Worm (Caenorhabditis elegans) whole organism, L1 larva: Measurements from ENCODE around the gene mob-1.

Source experiments
- C04F5.9 ChIP-seq: sonication (generic microtip); optimal IDR thresholded peaks from 2 replicates; lab custom pipeline; 2016; ENCODE audit warnings: missing genetic modification characterization, missing compliant biosample characterization
- C16A3.4 ChIP-seq: fragments of 150-350 bp; optimal IDR thresholded peaks from 2 replicates; lab custom pipeline; 2014; ENCODE audit warnings: missing biosample characterization, missing genetic modification characterization
- Y116A8C.19 ChIP-seq: sonication (generic microtip); optimal IDR thresholded peaks from 2 replicates; lab custom pipeline; 2016; ENCODE audit warnings: missing compliant biosample characterization, missing genetic modification characterization, borderline replicate concordance
- alr-1 ChIP-seq: fragments of 200-800 bp; sonication (Bioruptor generic); optimal IDR thresholded peaks from 2 replicates; lab custom pipeline; 2018; ENCODE audit warnings: borderline replicate concordance, mild to moderate bottlenecking, missing genetic modification characterization, missing compliant biosample characterization
- blmp-1 ChIP-seq: fragments of 150-350 bp; optimal IDR thresholded peaks from 2 replicates; lab custom pipeline; 2014; ENCODE audit warnings: missing biosample characterization, missing genetic modification characterization
- ceh-88 ChIP-seq: fragments of 200-800 bp; sonication (Bioruptor generic); IDR thresholded peaks from 2 replicates; pipeline ENCODE4 v1.3.6; 2022; ENCODE audit warnings: missing genetic modification characterization, missing compliant biosample characterization
- ceh-90 ChIP-seq: sonication (generic microtip); optimal IDR thresholded peaks from 2 replicates; lab custom pipeline; 2016; ENCODE audit warnings: missing genetic modification characterization, missing compliant biosample characterization
- dsc-1 ChIP-seq: sonication (generic microtip); optimal IDR thresholded peaks from 2 replicates; lab custom pipeline; 2016; ENCODE audit warnings: mild to moderate bottlenecking, missing genetic modification characterization, missing compliant biosample characterization
- egl-13 ChIP-seq: sonication (generic microtip); optimal IDR thresholded peaks from 2 replicates; lab custom pipeline; 2016; ENCODE audit warnings: missing genotype, missing genetic modification reagents, missing genetic modification characterization, missing compliant biosample characterization
- egl-27 ChIP-seq, 2 experiments: fragments of 150-350 bp in 1 of 2; sonication (generic microtip); optimal IDR thresholded peaks; 3 replicates each; lab custom pipeline; 2017 to 2018; ENCODE audit warnings: missing biosample characterization in 2 of 2, missing genetic modification characterization in 2 of 2, missing genetic modification reagents in 2 of 2
- elt-2 ChIP-seq: sonication (generic microtip); optimal IDR thresholded peaks from 2 replicates; lab custom pipeline; 2016; ENCODE audit warnings: missing genetic modification characterization, mild to moderate bottlenecking, inconsistent platforms, missing compliant biosample characterization, missing genetic modification reagents
- elt-3 ChIP-seq, 6 experiments: fragments of 150-350 bp in 1 of 6; sonication (generic microtip); optimal IDR thresholded peaks; 2 replicates each; lab custom pipeline; 2017 to 2018; ENCODE audit warnings: missing biosample characterization in 6 of 6, missing genetic modification characterization in 6 of 6, inconsistent platforms in 1 of 6
- fkh-8 ChIP-seq: sonication (generic microtip); optimal IDR thresholded peaks from 2 replicates; lab custom pipeline; 2016; ENCODE audit warnings: mild to moderate bottlenecking, missing genetic modification characterization, missing compliant biosample characterization
- hlh-4 ChIP-seq: sonication (generic microtip); optimal IDR thresholded peaks from 2 replicates; lab custom pipeline; 2016; ENCODE audit warnings: mild to moderate bottlenecking, missing genetic modification characterization, missing compliant biosample characterization
- hpl-2 ChIP-seq: fragments of 150-350 bp; optimal IDR thresholded peaks from 2 replicates; lab custom pipeline; 2014; ENCODE audit warnings: missing biosample characterization, missing genetic modification reagents, missing genetic modification characterization
- isw-1 ChIP-seq: fragments of 200-800 bp; sonication (Bioruptor generic); IDR thresholded peaks from 2 replicates; pipeline ENCODE4 v1.3.6; 2022; ENCODE audit warnings: missing genetic modification characterization, missing compliant biosample characterization
- lin-14 ChIP-seq: fragments of 200-800 bp; sonication (Bioruptor generic); optimal IDR thresholded peaks from 2 replicates; lab custom pipeline; 2018; ENCODE audit warnings: mild to moderate bottlenecking, missing genetic modification characterization, moderate library complexity, missing compliant biosample characterization
- lin-15B ChIP-seq: fragments of 150-350 bp; sonication (generic microtip); optimal IDR thresholded peaks from 3 replicates; lab custom pipeline; 2014; ENCODE audit warnings: missing biosample characterization, missing genetic modification characterization
- lin-35 ChIP-seq, 2 experiments: fragments of 150-350 bp; optimal IDR thresholded peaks; 2 replicates each; lab custom pipeline; 2014; ENCODE audit warnings: missing biosample characterization in 2 of 2, missing genetic modification characterization in 2 of 2, missing genetic modification reagents in 2 of 2
- lin-39 ChIP-seq: fragments of 150-350 bp; optimal IDR thresholded peaks from 2 replicates; lab custom pipeline; 2014; ENCODE audit warnings: missing biosample characterization, missing genetic modification reagents, missing genetic modification characterization
- mep-1 ChIP-seq: fragments of 150-350 bp; optimal IDR thresholded peaks from 2 replicates; lab custom pipeline; 2014; ENCODE audit warnings: missing biosample characterization, missing genetic modification characterization
- nhr-11 ChIP-seq: fragments of 150-350 bp; optimal IDR thresholded peaks from 2 replicates; lab custom pipeline; 2014; ENCODE audit warnings: missing biosample characterization, missing genetic modification characterization
- nhr-19 ChIP-seq: fragments of 200-800 bp; sonication (Bioruptor generic); conservative IDR thresholded peaks from 2 replicates; pipeline ENCODE4 v1.3.6; 2022; ENCODE audit warnings: missing genetic modification characterization, missing compliant biosample characterization
- nhr-20 ChIP-seq: sonication (generic microtip); optimal IDR thresholded peaks from 2 replicates; lab custom pipeline; 2016; ENCODE audit warnings: mild to moderate bottlenecking, missing genetic modification characterization, missing compliant biosample characterization
- nhr-28 ChIP-seq: fragments of 150-350 bp; optimal IDR thresholded peaks from 2 replicates; lab custom pipeline; 2014; ENCODE audit warnings: missing biosample characterization, missing genetic modification characterization
- nhr-47 ChIP-seq: sonication (generic microtip); optimal IDR thresholded peaks from 2 replicates; lab custom pipeline; 2016; ENCODE audit warnings: mild to moderate bottlenecking, missing genetic modification characterization, moderate library complexity, missing compliant biosample characterization
- nhr-71 ChIP-seq: sonication (generic microtip); optimal IDR thresholded peaks from 2 replicates; lab custom pipeline; 2016; ENCODE audit warnings: mild to moderate bottlenecking, missing genetic modification characterization, moderate library complexity, missing compliant biosample characterization
- nhr-76 ChIP-seq: sonication (generic microtip); optimal IDR thresholded peaks from 2 replicates; lab custom pipeline; 2017; ENCODE audit warnings: missing biosample characterization, missing genetic modification characterization
- nhr-77 ChIP-seq: fragments of 150-350 bp; optimal IDR thresholded peaks from 2 replicates; lab custom pipeline; 2014; ENCODE audit warnings: missing biosample characterization, missing genetic modification characterization
- nhr-85 ChIP-seq: sonication (generic microtip); peaks from one replicate; lab custom pipeline; 2016; ENCODE audit warnings: missing genetic modification characterization, inconsistent platforms, missing compliant biosample characterization
- pag-3 ChIP-seq: sonication (generic microtip); optimal IDR thresholded peaks from 2 replicates; lab custom pipeline; 2017; ENCODE audit warnings: missing genetic modification characterization, mild to moderate bottlenecking, missing compliant biosample characterization, antibody characterized with exemption, borderline replicate concordance; ENCODE audit not compliant: insufficient read depth
- pax-3 ChIP-seq: fragments of 200-800 bp; sonication (Bioruptor generic); optimal IDR thresholded peaks from 2 replicates; lab custom pipeline; 2018; ENCODE audit warnings: mild to moderate bottlenecking, missing genetic modification characterization, moderate library complexity, missing compliant biosample characterization
- rnt-1 ChIP-seq: sonication (generic microtip); optimal IDR thresholded peaks from 2 replicates; lab custom pipeline; 2016; ENCODE audit warnings: mild to moderate bottlenecking, missing genetic modification characterization, moderate library complexity, missing compliant biosample characterization
- skn-1 ChIP-seq: fragments of 150-350 bp; optimal IDR thresholded peaks from 2 replicates; lab custom pipeline; 2014; ENCODE audit warnings: missing biosample characterization, missing genetic modification characterization
- sox-4 ChIP-seq: sonication (generic microtip); optimal IDR thresholded peaks from 2 replicates; lab custom pipeline; 2016; ENCODE audit warnings: missing genetic modification characterization, missing compliant biosample characterization
- swsn-7 ChIP-seq: sonication (generic microtip); optimal IDR thresholded peaks from 2 replicates; lab custom pipeline; 2016; ENCODE audit warnings: missing genetic modification characterization, missing compliant biosample characterization
- tlp-1 ChIP-seq: fragments of 150-350 bp; optimal IDR thresholded peaks from 2 replicates; lab custom pipeline; 2014; ENCODE audit warnings: missing biosample characterization, missing genetic modification characterization
- unc-98 ChIP-seq: fragments of 200-800 bp; sonication (Bioruptor generic); IDR thresholded peaks from 2 replicates; pipeline ENCODE4 v1.3.6; 2022; ENCODE audit warnings: missing genetic modification characterization, missing compliant biosample characterization
- vab-15 ChIP-seq: sonication (generic microtip); optimal IDR thresholded peaks from 2 replicates; lab custom pipeline; 2017; ENCODE audit warnings: missing genotype, mild to moderate bottlenecking, missing genetic modification characterization, missing compliant biosample characterization
- ztf-11 ChIP-seq, 2 experiments: sonication (generic microtip); optimal IDR thresholded peaks; 2 replicates each; lab custom pipeline; 2016 to 2017; ENCODE audit warnings: missing genetic modification characterization in 2 of 2, missing biosample characterization in 1 of 2, missing compliant biosample characterization in 1 of 2

The mob-1 gene

DNA sequence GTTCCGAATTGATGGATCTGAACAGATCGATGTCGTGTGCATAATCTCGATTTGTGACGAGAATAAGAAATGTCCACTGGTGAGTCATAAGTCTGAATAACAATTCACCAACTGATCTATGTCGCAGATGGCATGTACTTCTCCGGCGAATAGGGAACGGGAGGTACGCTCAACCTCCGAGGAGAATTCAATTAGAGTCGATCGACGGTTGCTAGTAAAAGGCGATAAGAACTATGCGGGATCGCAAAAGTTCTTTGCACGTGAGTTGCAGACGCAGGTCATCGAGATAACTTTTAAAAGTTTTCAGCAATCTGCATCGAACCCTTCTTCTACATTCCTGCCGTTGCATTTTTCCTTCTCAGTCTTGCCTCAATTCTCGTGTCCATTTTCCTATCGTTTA, 22.2 kb downstream of the mob-1 start:
- no peak for TF ChIP-seq nhr-76 (tag; lab: Kevin White, UChicago)
- no peak for TF ChIP-seq C04F5.9 (tag; lab: Kevin White, UChicago)
- no peak for TF ChIP-seq egl-27 (tag; optimal IDR thresholded peaks at IDR 0.05; lab: Kevin White, UChicago)
- TF ChIP-seq elt-3 (tag; optimal IDR thresholded peaks at IDR 0.05; lab: Kevin White, UChicago), result no peak
- TF ChIP-seq nhr-77 (tag; lab: Kevin White, UChicago), result no peak
- TF ChIP-seq skn-1, result no peak
- TF ChIP-seq nhr-11 (tag; lab: Kevin White, UChicago), result no peak
- TF ChIP-seq nhr-28 (tag; lab: Kevin White, UChicago), result no peak
- TF ChIP-seq C16A3.4 (tag; lab: Kevin White, UChicago), result no peak
- TF ChIP-seq dsc-1, result no peak
- TF ChIP-seq nhr-19 (GFP tag; lab: Robert Waterston, UW), result no peak
- TF ChIP-seq nhr-47 (tag; lab: Kevin White, UChicago), result no peak
- TF ChIP-seq hlh-4, result no peak
- TF ChIP-seq tlp-1 (tag; lab: Kevin White, UChicago), result no peak
- TF ChIP-seq alr-1 (tag; lab: Kevin White, UChicago), result no peak
- no peak for TF ChIP-seq vab-15
- TF ChIP-seq pag-3 (tag; lab: Kevin White, UChicago), result no peak
- no peak for TF ChIP-seq lin-35 (GFP tag; optimal IDR thresholded peaks at IDR 0.05; lab: Kevin White, UChicago)
- TF ChIP-seq, all 84 proteins: peak for 0

DNA sequence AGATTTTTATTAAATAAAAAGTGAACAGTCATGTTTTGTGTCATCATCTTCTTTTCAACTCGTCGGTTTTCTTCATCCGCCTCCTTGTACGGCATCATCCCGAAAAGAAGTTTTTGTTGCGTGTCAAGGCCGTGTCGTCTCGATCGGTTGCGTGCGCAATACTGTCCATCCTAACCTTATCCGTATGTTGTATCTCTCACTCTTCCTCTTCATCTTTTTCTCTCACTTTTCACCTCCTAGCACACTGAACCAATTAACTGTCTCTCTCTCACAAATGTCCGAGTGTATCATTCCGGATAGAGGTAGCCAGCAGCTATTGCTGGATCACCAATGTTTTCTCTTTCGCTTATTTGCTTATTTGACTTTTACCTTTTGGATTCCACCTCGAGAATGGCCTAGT, 23.1 kb downstream of the mob-1 start:
- TF ChIP-seq ceh-90 (tag; lab: Kevin White, UChicago) (no peak), rnt-1 (no peak), tlp-1 (tag; lab: Kevin White, UChicago) (no peak), egl-13 (tag; lab: Kevin White, UChicago) (no peak), blmp-1 (peak; percentile 97), hpl-2 (GFP tag; lab: Kevin White, UChicago) (no peak), lin-39 (tag; lab: Kevin White, UChicago) (no peak), sox-4 (tag; lab: Kevin White, UChicago) (no peak), lin-15B (tag; lab: Kevin White, UChicago) (no peak), dsc-1 (no peak), mep-1 (tag; lab: Kevin White, UChicago) (peak; percentile 3), elt-3 (tag; optimal IDR thresholded peaks at IDR 0.05; lab: Kevin White, UChicago) (peak in 1 of 6 experiments; percentile 6), nhr-85 (tag; lab: Kevin White, UChicago) (peak; percentile 66), unc-98 (GFP tag; lab: Robert Waterston, UW) (no peak)

DNA sequence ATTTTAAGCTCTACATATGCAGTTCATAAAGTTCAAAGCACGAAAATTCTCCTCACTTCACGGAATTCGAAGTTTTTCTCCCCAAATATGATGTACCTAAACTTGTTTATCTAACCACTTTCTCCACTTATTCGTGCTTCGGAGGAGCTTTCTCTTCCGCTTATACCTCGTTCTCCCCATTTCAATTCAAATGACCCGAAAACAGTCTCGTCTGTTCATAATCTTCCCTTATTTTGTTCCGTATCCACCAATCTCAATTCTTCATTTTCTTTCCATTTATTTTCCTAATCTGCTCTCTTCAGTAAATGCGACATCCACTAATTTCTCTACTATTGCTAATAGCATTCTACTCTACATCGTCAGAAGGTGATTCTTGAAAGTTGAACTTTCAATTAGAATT, 25.0 kb downstream of the mob-1 start, which contains the start of gene let-653:
let-653 (plus strand) TSS at position 301 of the 400 bp plus-strand sequence.
- TF ChIP-seq blmp-1 (peak; percentile 22), nhr-11 (tag; lab: Kevin White, UChicago) (no peak)

ce11 chrIV:11892545-11892944, 32.2 kb downstream of the mob-1 start:
- TF ChIP-seq elt-2 (no peak), nhr-20 (tag; lab: Kevin White, UChicago) (peak; percentile 44), nhr-11 (tag; lab: Kevin White, UChicago) (peak; percentile 6), hlh-4 (peak; percentile 58), Y116A8C.19 (tag; lab: Kevin White, UChicago) (no peak), ceh-88 (GFP tag; lab: Robert Waterston, UW) (no peak), dsc-1 (peak; percentile 51), fkh-8 (tag; lab: Kevin White, UChicago) (peak; percentile 48), nhr-28 (tag; lab: Kevin White, UChicago) (no peak)

DNA sequence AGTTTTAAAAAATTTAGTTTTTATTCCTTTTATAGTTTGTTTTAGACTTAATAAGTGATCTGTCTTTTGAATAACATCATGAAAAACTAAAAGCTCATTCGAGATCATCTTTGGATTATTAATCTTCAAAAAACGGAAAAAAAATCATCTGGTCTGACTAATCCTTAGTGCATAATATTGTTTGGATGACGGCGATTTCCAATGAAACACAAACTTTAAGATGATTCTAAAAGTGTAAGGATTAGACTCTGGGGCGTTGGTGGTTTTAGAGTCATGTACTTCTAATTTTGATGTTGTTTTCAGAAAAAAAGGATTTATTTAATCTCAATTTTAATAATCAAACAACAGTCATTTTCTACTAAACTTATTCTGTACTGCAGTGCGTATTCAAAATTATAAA, 33.0 kb downstream of the mob-1 start:
- TF ChIP-seq egl-13 (tag; lab: Kevin White, UChicago) (no peak), nhr-47 (tag; lab: Kevin White, UChicago) (peak; percentile 18), lin-14 (GFP tag; lab: Kevin White, UChicago) (no peak), ztf-11 (tag; optimal IDR thresholded peaks at IDR 0.05; lab: Kevin White, UChicago) (no peak), dsc-1 (peak; percentile 90), sox-4 (tag; lab: Kevin White, UChicago) (peak; percentile 21), blmp-1 (no peak), swsn-7 (tag; lab: Kevin White, UChicago) (no peak), isw-1 (GFP tag; lab: Robert Waterston, UW) (no peak), nhr-71 (tag; lab: Kevin White, UChicago) (peak; percentile 3), pax-3 (tag; lab: Kevin White, UChicago) (peak; percentile 6)
